Fruit fly (Drosophila melanogaster) S2 (cell line): ENCODE results near the gene Ltn1.

Experiments used
- CG8478 ChIP-seq: fragments of >200 bp; optimal IDR thresholded peaks from 2 replicates; lab custom pipeline; 2018
- CTCF ChIP-seq, 2 experiments: fragments of >200 bp; optimal IDR thresholded peaks; 2 replicates each; lab custom pipeline; 2018

DNA sequence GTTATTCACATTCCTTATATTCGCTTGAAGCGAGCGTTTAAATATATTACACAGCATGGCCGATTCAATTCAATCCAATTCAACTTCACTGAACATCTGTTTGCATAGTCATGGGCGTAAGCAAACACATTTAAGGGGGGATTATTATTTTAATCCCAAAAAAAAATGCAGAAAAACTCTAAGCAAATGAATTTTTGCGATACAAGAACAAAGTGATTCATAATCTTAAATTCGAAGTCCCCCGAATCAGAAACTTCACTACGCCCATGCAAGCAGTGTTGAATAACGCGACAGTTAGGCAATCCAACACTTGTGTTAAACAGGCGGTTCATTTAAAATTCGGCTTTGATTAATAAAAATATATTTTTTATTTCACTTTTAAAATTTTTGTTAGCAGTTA, 38.3 kb upstream of the Ltn1 start, which contains the start of gene CG14100:
- no peak for TF ChIP-seq CTCF (optimal IDR thresholded peaks at IDR 0.05; lab: Kevin White, UChicago)
- TF ChIP-seq CG8478 (lab: Kevin White, UChicago): no peak
